Fruit fly (Drosophila melanogaster) whole organism, embryonic: ENCODE data around the gene Cpsf73.

Experiments used
- CG14710 ChIP-seq: fragments of 200-800 bp; sonication (Bioruptor generic); optimal IDR thresholded peaks from 3 replicates; lab custom pipeline; 2019; ENCODE audit warnings: missing biosample characterization, mild to moderate bottlenecking, missing genetic modification characterization, moderate library complexity
- CG8478 ChIP-seq: fragments of >200 bp; optimal IDR thresholded peaks from 2 replicates; lab custom pipeline; 2018
- odd ChIP-seq: fragments of 200-800 bp; sonication (Bioruptor generic); optimal IDR thresholded peaks from 2 replicates; lab custom pipeline; 2017; ENCODE audit warnings: missing biosample characterization, mild to moderate bottlenecking, missing genetic modification characterization

dm6 chr3R:18681054-18681453 is 17.7 kb upstream of the Cpsf73 start:
- TF ChIP-seq odd (GFP tag; lab: Kevin White, UChicago) (no peak), CG8478 (lab: Kevin White, UChicago) (peak; percentile 12), CG14710 (tag; lab: Kevin White, UChicago) (no peak)
